Worm (Caenorhabditis elegans) whole organism, L4 larva: ENCODE measurements around the gene M04C3.5.

ENCODE experiments used
- aly-2 ChIP-seq: sonication (generic microtip); optimal IDR thresholded peaks from 2 replicates; lab custom pipeline; 2018; ENCODE audit warnings: missing biosample characterization, missing genetic modification characterization
- daf-12 ChIP-seq: fragments of 150-350 bp; optimal IDR thresholded peaks from 2 replicates; lab custom pipeline; 2014; ENCODE audit warnings: missing biosample characterization, missing genetic modification reagents, missing genetic modification characterization
- lir-3 ChIP-seq: sonication (generic microtip); optimal IDR thresholded peaks from 2 replicates; lab custom pipeline; 2016; ENCODE audit warnings: mild to moderate bottlenecking, missing genetic modification characterization, missing compliant biosample characterization
- nhr-237 ChIP-seq: sonication (generic microtip); optimal IDR thresholded peaks from 2 replicates; lab custom pipeline; 2017; ENCODE audit warnings: missing biosample characterization, missing genetic modification characterization
- ztf-7 ChIP-seq: fragments of 150-350 bp; optimal IDR thresholded peaks from 2 replicates; lab custom pipeline; 2014; ENCODE audit warnings: missing biosample characterization, missing genetic modification characterization

ce11 chrV:19497087-19497486 lies 47.6 kb downstream of the M04C3.5 start:
- TF ChIP-seq aly-2 (tag; lab: Kevin White, UChicago) (no peak), nhr-237 (tag; lab: Kevin White, UChicago) (no peak), ztf-7 (tag; lab: Kevin White, UChicago) (no peak), daf-12 (no peak), lir-3 (tag; lab: Kevin White, UChicago) (no peak)
